Worm (Caenorhabditis elegans): Measurements from ENCODE around the gene sma-6.

DNA sequence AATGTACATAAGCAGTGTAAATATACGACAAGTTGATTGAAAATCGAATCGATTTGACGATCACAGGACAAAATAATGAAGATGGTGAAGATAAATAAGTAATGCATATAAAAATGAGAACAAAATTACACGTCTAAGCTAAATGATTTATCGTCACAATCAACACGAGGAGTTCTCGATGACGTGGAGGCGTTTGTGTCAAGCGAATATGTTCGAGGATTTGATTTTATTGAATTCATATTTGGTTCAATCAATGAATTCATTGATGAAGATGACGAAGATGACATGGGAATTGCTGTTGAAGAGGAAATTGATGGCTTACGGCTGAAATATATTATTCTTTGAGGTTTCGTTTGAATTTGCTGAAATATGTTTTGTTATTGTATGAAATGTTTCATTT is 31.8 kb upstream of the sma-6 start, which contains the start of gene nyn-3:
- TF ChIP-seq ama-1 (optimal IDR thresholded peaks at IDR 0.05) (no peak), hnd-1 (tag; optimal IDR thresholded peaks at IDR 0.05) (no peak), hmbx-1 (tag; optimal IDR thresholded peaks at IDR 0.05) (no peak), ets-7 (tag; optimal IDR thresholded peaks at IDR 0.05) (no peak), flt-1 (GFP tag; IDR thresholded peaks at IDR 0.05) (no peak), tbx-37 (GFP tag; conservative IDR thresholded peaks at IDR 0.05) (no peak), ceh-13 (GFP tag; optimal IDR thresholded peaks at IDR 0.05) (no peak), ceh-36 (tag; optimal IDR thresholded peaks at IDR 0.05) (no peak)
